Fruit fly (Drosophila melanogaster) whole organism, pupa: Measurements from ENCODE around the gene Ada1-1.

ENCODE experiments used
- CG10348 ChIP-seq: fragments of 200-800 bp; sonication (Bioruptor generic); IDR thresholded peaks from 2 replicates; pipeline ENCODE4 v1.3.6; 2022; ENCODE audit warnings: missing biosample characterization, missing genetic modification characterization
- CG17806 ChIP-seq: fragments of 200-800 bp; sonication (Bioruptor generic); optimal IDR thresholded peaks from 2 replicates; lab custom pipeline; 2018; ENCODE audit warnings: missing biosample characterization, mild to moderate bottlenecking, missing genetic modification characterization, moderate library complexity
- CG8159 ChIP-seq: fragments of 200-800 bp; sonication (Bioruptor generic); optimal IDR thresholded peaks from 3 replicates; lab custom pipeline; 2018; ENCODE audit warnings: missing biosample characterization, mild to moderate bottlenecking, missing genetic modification characterization, moderate library complexity
- Pif1A ChIP-seq: fragments of 200-800 bp; sonication (Bioruptor generic); optimal IDR thresholded peaks from 3 replicates; lab custom pipeline; 2016; ENCODE audit warnings: missing biosample characterization, missing genetic modification characterization

DNA sequence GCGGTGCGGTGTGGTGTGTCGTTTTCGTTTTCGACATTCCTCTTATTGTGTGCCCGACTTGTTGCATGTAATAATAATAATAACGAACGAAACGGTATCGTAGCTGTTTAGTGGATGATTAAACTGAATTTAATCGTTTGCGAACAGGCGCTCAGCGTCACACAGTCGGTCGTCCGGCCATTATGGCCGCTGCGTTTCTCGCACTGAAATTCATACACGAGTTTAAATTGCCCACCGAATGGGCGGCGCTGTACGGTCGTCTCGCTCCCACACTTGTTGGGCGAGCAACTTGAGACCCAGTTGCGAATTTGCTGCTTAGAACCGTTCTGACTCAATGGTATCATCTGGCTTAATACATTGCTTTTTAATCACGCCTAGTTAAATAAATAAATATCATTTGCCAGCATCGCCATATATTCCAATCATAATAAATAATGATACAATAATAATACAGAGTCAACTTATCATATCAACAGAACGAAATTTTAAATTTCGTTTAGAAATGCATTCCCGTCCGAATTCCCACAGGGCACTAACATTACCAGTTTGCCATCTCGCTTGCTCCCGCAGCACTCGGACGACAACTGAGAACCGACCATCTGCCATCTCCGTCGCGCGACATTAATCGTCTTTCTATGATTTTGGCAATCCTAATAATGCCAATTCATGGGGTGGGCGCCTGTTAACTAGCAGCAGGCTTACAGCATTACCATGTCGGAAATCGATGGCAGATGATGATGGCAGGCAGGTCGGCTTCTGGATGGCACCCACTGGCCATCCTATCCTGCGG, 14.5 kb downstream of the Ada1-1 start:
- TF ChIP-seq CG17806 (tag; lab: Kevin White, UChicago) (peak; percentile 90), Pif1A (GFP tag; lab: Kevin White, UChicago) (peak; percentile 90), CG10348 (no peak), CG8159 (tag; lab: Kevin White, UChicago) (peak; percentile 96)
